Worm (Caenorhabditis elegans) whole organism, young adult: Measurements from ENCODE around the gene Y62H9A.12.

Experiments
- B0019.2 ChIP-seq: fragments of 200-800 bp; sonication (Bioruptor generic); conservative IDR thresholded peaks from 2 replicates; pipeline ENCODE4 v1.3.6; 2022; ENCODE audit warnings: missing genetic modification reagents, missing genetic modification characterization, missing compliant biosample characterization
- C17E4.6 ChIP-seq: fragments of 200-800 bp; sonication (Bioruptor generic); IDR thresholded peaks from 2 replicates; pipeline ENCODE4 v1.3.6; 2022; ENCODE audit warnings: missing genetic modification reagents, missing genetic modification characterization, missing compliant biosample characterization
- F23B12.7 ChIP-seq: sonication (generic microtip); optimal IDR thresholded peaks from 2 replicates; lab custom pipeline; 2017; ENCODE audit warnings: missing genetic modification characterization, mild to moderate bottlenecking, missing compliant biosample characterization, antibody characterized with exemption, moderate library complexity; ENCODE audit not compliant: insufficient read depth
- dpl-1 ChIP-seq: fragments of 150-350 bp; optimal IDR thresholded peaks from 2 replicates; lab custom pipeline; 2014; ENCODE audit warnings: missing biosample characterization, missing genetic modification reagents, missing genetic modification characterization
- efl-1 ChIP-seq: fragments of 150-350 bp; optimal IDR thresholded peaks from 2 replicates; lab custom pipeline; 2014; ENCODE audit warnings: missing biosample characterization, missing genetic modification reagents, missing genetic modification characterization
- him-1 ChIP-seq: sonication (generic microtip); optimal IDR thresholded peaks from 2 replicates; lab custom pipeline; 2016; ENCODE audit warnings: missing genotype, missing genetic modification reagents, missing genetic modification characterization, missing compliant biosample characterization
- hmg-1.2 ChIP-seq: fragments of 200-800 bp; sonication (Bioruptor generic); IDR thresholded peaks from 2 replicates; pipeline ENCODE4 v1.3.6; 2022; ENCODE audit warnings: missing genetic modification reagents, missing genetic modification characterization, missing compliant biosample characterization
- lin-35 ChIP-seq, 3 experiments: fragments of 150-350 bp in 2 of 3; sonication (generic microtip) in 1 of 3; optimal IDR thresholded peaks; 2 replicates each; lab custom pipeline; 2014 to 2018; ENCODE audit warnings: missing biosample characterization in 3 of 3, missing genetic modification characterization in 3 of 3, missing genetic modification reagents in 3 of 3
- mel-28 ChIP-seq: sonication (generic microtip); optimal IDR thresholded peaks from 2 replicates; lab custom pipeline; 2016; ENCODE audit warnings: borderline replicate concordance, mild to moderate bottlenecking, missing genetic modification characterization, missing compliant biosample characterization
- sea-2 ChIP-seq: fragments of 200-800 bp; sonication (Bioruptor generic); IDR thresholded peaks from 2 replicates; pipeline ENCODE4 v1.3.6; 2022; ENCODE audit warnings: missing genetic modification characterization, missing compliant biosample characterization
- sptf-2 ChIP-seq: fragments of 200-800 bp; sonication (Bioruptor generic); optimal IDR thresholded peaks from 2 replicates; lab custom pipeline; 2018; ENCODE audit warnings: mild to moderate bottlenecking, missing genetic modification characterization, missing compliant biosample characterization
- unc-62 ChIP-seq: fragments of 150-350 bp; optimal IDR thresholded peaks from 2 replicates; lab custom pipeline; 2014; ENCODE audit warnings: missing biosample characterization, missing genetic modification reagents, missing genetic modification characterization
- ztf-25 ChIP-seq: fragments of 200-800 bp; sonication (Bioruptor generic); IDR thresholded peaks from 2 replicates; pipeline ENCODE4 v1.3.6; 2022; ENCODE audit warnings: missing genetic modification reagents, missing genetic modification characterization, missing compliant biosample characterization

ce11 chrX:11875260-11875659 lies 38.7 kb upstream of the Y62H9A.12 start, which contains the start of gene Y62H9A.1:
- no peak for TF ChIP-seq dpl-1 (GFP tag; lab: Kevin White, UChicago)
- TF ChIP-seq him-1 (tag; lab: Kevin White, UChicago), result no peak
- TF ChIP-seq sea-2 (GFP tag; lab: Robert Waterston, UW), result no peak
- TF ChIP-seq B0019.2, result no peak
- TF ChIP-seq hmg-1.2 (GFP tag; lab: Robert Waterston, UW), result no peak
- no peak for TF ChIP-seq unc-62
- no peak for TF ChIP-seq mel-28 (tag; lab: Kevin White, UChicago)
- TF ChIP-seq efl-1 (GFP tag; lab: Kevin White, UChicago), result no peak
- TF ChIP-seq sptf-2 (GFP tag; lab: Kevin White, UChicago), result no peak
- TF ChIP-seq C17E4.6, result no peak
- no peak for TF ChIP-seq lin-35 (GFP tag; optimal IDR thresholded peaks at IDR 0.05; lab: Kevin White, UChicago)
- no peak for TF ChIP-seq ztf-25 (GFP tag; lab: Robert Waterston, UW)
- no peak for TF ChIP-seq F23B12.7 (tag; lab: Kevin White, UChicago)
